Worm (Caenorhabditis elegans) whole organism, L1 larva: ENCODE results near the gene zyg-1.

Experiments
- blmp-1 ChIP-seq: fragments of 150-350 bp; optimal IDR thresholded peaks from 2 replicates; lab custom pipeline; 2014; ENCODE audit warnings: missing biosample characterization, missing genetic modification characterization
- efl-1 ChIP-seq, 4 experiments: fragments of 150-350 bp; optimal IDR thresholded peaks in 3 of 4; peaks in 1 of 4; 1 replicate in 1 of 4; 2 replicates in 3 of 4; lab custom pipeline; 2014; ENCODE audit warnings: missing biosample characterization in 2 of 4, missing genetic modification characterization in 2 of 4, missing genetic modification reagents in 2 of 4
- ets-5 ChIP-seq: fragments of 200-800 bp; sonication (Bioruptor generic); IDR thresholded peaks from 2 replicates; pipeline ENCODE4 v1.3.6; 2022; ENCODE audit warnings: missing genetic modification characterization, missing compliant biosample characterization
- fkh-4 ChIP-seq: sonication (generic microtip); optimal IDR thresholded peaks from 2 replicates; lab custom pipeline; 2016; ENCODE audit warnings: missing compliant biosample characterization, missing genetic modification characterization, borderline replicate concordance
- lin-13 ChIP-seq: fragments of 150-350 bp; optimal IDR thresholded peaks from 2 replicates; lab custom pipeline; 2014; ENCODE audit warnings: missing biosample characterization, missing genetic modification reagents, missing genetic modification characterization
- lin-35 ChIP-seq, 2 experiments: fragments of 150-350 bp; optimal IDR thresholded peaks; 2 replicates each; lab custom pipeline; 2014; ENCODE audit warnings: missing biosample characterization in 2 of 2, missing genetic modification characterization in 2 of 2, missing genetic modification reagents in 2 of 2
- nhr-12 ChIP-seq: sonication (generic microtip); optimal IDR thresholded peaks from 2 replicates; lab custom pipeline; 2017; ENCODE audit warnings: missing biosample characterization, missing genetic modification characterization
- pag-3 ChIP-seq: sonication (generic microtip); optimal IDR thresholded peaks from 2 replicates; lab custom pipeline; 2017; ENCODE audit warnings: missing genetic modification characterization, mild to moderate bottlenecking, missing compliant biosample characterization, antibody characterized with exemption, borderline replicate concordance; ENCODE audit not compliant: insufficient read depth
- pqm-1 ChIP-seq: sonication (generic microtip); optimal IDR thresholded peaks from 3 replicates; lab custom pipeline; 2017; ENCODE audit warnings: missing biosample characterization, missing genetic modification characterization

ce11 chrII:5694798-5695197 is 45.2 kb downstream of the zyg-1 start, which contains the start of gene C25H3.14:
- TF ChIP-seq lin-35 (GFP tag; optimal IDR thresholded peaks at IDR 0.05; lab: Kevin White, UChicago) (no peak), pag-3 (tag; lab: Kevin White, UChicago) (no peak), nhr-12 (tag; lab: Kevin White, UChicago) (no peak), lin-13 (GFP tag; lab: Kevin White, UChicago) (no peak), efl-1 (optimal IDR thresholded peaks at IDR 0.05; lab: Kevin White, UChicago) (no peak), efl-1 (GFP tag; optimal IDR thresholded peaks at IDR 0.05 in 1 of 2; lab: Kevin White, UChicago) (no peak), pqm-1 (tag; lab: Kevin White, UChicago) (no peak), ets-5 (no peak), fkh-4 (tag; lab: Kevin White, UChicago) (no peak), blmp-1 (no peak)
